Fruit fly (Drosophila melanogaster): ENCODE data around the gene CG14811.

CG14811 gene

DNA sequence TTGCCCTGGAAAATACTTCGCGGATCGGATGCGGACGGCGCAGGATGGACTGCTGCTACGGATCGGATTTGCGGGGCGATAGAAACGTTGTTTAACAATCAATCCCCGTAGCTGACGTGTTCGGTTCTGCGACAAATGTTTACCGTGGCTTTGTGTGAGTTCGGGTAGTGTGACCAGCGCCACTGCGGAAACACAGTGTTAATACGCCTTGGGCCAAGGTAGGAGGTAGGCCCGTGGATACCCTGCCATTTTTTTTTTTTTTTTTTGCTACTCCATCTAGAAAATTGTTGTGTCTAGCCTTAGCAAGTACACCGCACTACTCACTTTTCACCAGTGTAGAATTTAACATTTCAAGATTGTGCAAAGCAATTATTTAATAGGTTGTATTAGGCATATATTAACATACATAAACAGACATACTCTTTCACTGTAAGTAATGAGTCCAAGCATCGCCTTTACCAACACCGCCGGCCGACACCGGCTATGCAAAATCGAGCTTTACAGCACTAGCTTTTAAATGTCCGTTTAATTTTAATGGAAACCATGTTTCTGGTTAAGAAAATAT, 39.5 kb upstream of the CG14811 start, which contains the start of gene deltaCOP (continued):
- no peak for TF ChIP-seq usp (GFP tag; optimal IDR thresholded peaks at IDR 0.05)
- peak; percentile 94 for TF ChIP-seq pho (GFP tag; optimal IDR thresholded peaks at IDR 0.05)
- peak; percentile 83 for TF ChIP-seq Side (GFP tag; optimal IDR thresholded peaks at IDR 0.05)
- TF ChIP-seq Chrac-16 (GFP tag; optimal IDR thresholded peaks at IDR 0.05): peak; percentile 87
- TF ChIP-seq zen (tag; optimal IDR thresholded peaks at IDR 0.05): peak; percentile 59
- TF ChIP-seq Asciz (GFP tag; optimal IDR thresholded peaks at IDR 0.05): no peak
- peak; percentile 73 for TF ChIP-seq ttk (GFP tag; IDR thresholded peaks at IDR 0.05)
- peak; percentile 78 for TF ChIP-seq CG4617 (GFP tag; optimal IDR thresholded peaks at IDR 0.05; ENCODE audit: borderline replicate concordance)
- TF ChIP-seq ewg (GFP tag; optimal IDR thresholded peaks at IDR 0.05): peak; percentile 76
- TF ChIP-seq tx (GFP tag; optimal IDR thresholded peaks at IDR 0.05): peak; percentile 92
- peak; percentile 89 for TF ChIP-seq NC2β (GFP tag; optimal IDR thresholded peaks at IDR 0.05)
- TF ChIP-seq CG10321 (GFP tag; IDR thresholded peaks at IDR 0.05): no peak
- TF ChIP-seq zfh2 (GFP tag; optimal IDR thresholded peaks at IDR 0.05): peak; percentile 94
- peak; percentile 79 for TF ChIP-seq NfI (GFP tag; optimal IDR thresholded peaks at IDR 0.05)
- TF ChIP-seq Nf-YC (tag; optimal IDR thresholded peaks at IDR 0.05): peak; percentile 60
- peak; percentile 64 for TF ChIP-seq CG14710 (tag; optimal IDR thresholded peaks at IDR 0.05)
- TF ChIP-seq br (optimal IDR thresholded peaks at IDR 0.05): no peak
- no peak for TF ChIP-seq CG8290 (GFP tag; optimal IDR thresholded peaks at IDR 0.05)
- peak in 1 of 2 experiments; percentile 40 for TF ChIP-seq CG8290 (tag; optimal IDR thresholded peaks at IDR 0.05)
- no peak for TF ChIP-seq CG2199 (GFP tag; IDR thresholded peaks at IDR 0.05)
- peak; percentile 82 for TF ChIP-seq Xrp1 (GFP tag; IDR thresholded peaks at IDR 0.05)
- TF ChIP-seq CG34376 (GFP tag; optimal IDR thresholded peaks at IDR 0.05): peak; percentile 76
- TF ChIP-seq otp (GFP tag; IDR thresholded peaks at IDR 0.05): no peak
- 0 out of 2 replicates have a peak, but pooled peaks have one; percentile 43 for TF ChIP-seq CG17612 (GFP tag; IDR thresholded peaks at IDR 0.05)
- TF ChIP-seq disco-r (GFP tag; optimal IDR thresholded peaks at IDR 0.05): peak; percentile 81
- peak; percentile 70 for TF ChIP-seq trh (GFP tag; optimal IDR thresholded peaks at IDR 0.05)
- peak; percentile 93 for TF ChIP-seq lilli (GFP tag; optimal IDR thresholded peaks at IDR 0.05)
- peak; percentile 43 for TF ChIP-seq CG6254 (GFP tag; optimal IDR thresholded peaks at IDR 0.05)
- TF ChIP-seq nerfin-1 (tag; optimal IDR thresholded peaks at IDR 0.05): peak; percentile 11
- no peak for TF ChIP-seq dimm (GFP tag; IDR thresholded peaks at IDR 0.05)
- peak; percentile 74 for TF ChIP-seq CG3065 (GFP tag; optimal IDR thresholded peaks at IDR 0.05)
- no peak for TF ChIP-seq ato (GFP tag; IDR thresholded peaks at IDR 0.05; ENCODE audit: partially characterized antibody)
- no peak for TF ChIP-seq CG42726 (GFP tag; IDR thresholded peaks at IDR 0.05; ENCODE audit: partially characterized antibody)
- no peak for TF ChIP-seq odd (GFP tag; optimal IDR thresholded peaks at IDR 0.05)
- no peak for TF ChIP-seq CG6854 (GFP tag; optimal IDR thresholded peaks at IDR 0.05)
- TF ChIP-seq gem (tag; optimal IDR thresholded peaks at IDR 0.05): no peak
- TF ChIP-seq CG10462 (GFP tag; optimal IDR thresholded peaks at IDR 0.05): peak; percentile 66
- TF ChIP-seq CG5953 (GFP tag; IDR thresholded peaks at IDR 0.05): peak; percentile 60; the same call in 1 of the 2 replicates
- TF ChIP-seq org-1 (GFP tag; optimal IDR thresholded peaks at IDR 0.05): peak; percentile 59
- no peak for TF ChIP-seq mirr (GFP tag; optimal IDR thresholded peaks at IDR 0.05)
- TF ChIP-seq crol (GFP tag; IDR thresholded peaks at IDR 0.05): peak; percentile 20; the same call in 1 of the 2 replicates
- no peak for TF ChIP-seq dati (GFP tag; IDR thresholded peaks at IDR 0.05)
- TF ChIP-seq CG7357 (GFP tag; IDR thresholded peaks at IDR 0.05): peak; percentile 66; the same call in 2 of the 3 replicates
- peak; percentile 81 for TF ChIP-seq wdn (GFP tag; IDR thresholded peaks at IDR 0.05)
- TF ChIP-seq CG34422 (GFP tag; IDR thresholded peaks at IDR 0.05): peak; percentile 85; the same call in 2 of the 3 replicates
- no peak for TF ChIP-seq exex (tag; optimal IDR thresholded peaks at IDR 0.05)
- no peak for TF ChIP-seq z (GFP tag; IDR thresholded peaks at IDR 0.05)
- TF ChIP-seq kah (GFP tag; optimal IDR thresholded peaks at IDR 0.05): peak; percentile 26
- peak; percentile 58; the same call in 1 of the 2 replicates for TF ChIP-seq CG13287 (GFP tag; IDR thresholded peaks at IDR 0.05; ENCODE audit: partially characterized antibody)
- TF ChIP-seq ase (GFP tag; IDR thresholded peaks at IDR 0.05): peak; percentile 74; the same call in 2 of the 3 replicates
- TF ChIP-seq CG11247 (GFP tag; IDR thresholded peaks at IDR 0.05): peak; percentile 79
